Worm (Caenorhabditis elegans) whole organism, L3 larva: ENCODE measurements around the gene ZK177.1.

ENCODE experiments used
- ama-1 ChIP-seq: fragments of 150-350 bp; optimal IDR thresholded peaks from 2 replicates; lab custom pipeline; 2018
- egl-27 ChIP-seq: sonication (generic microtip); optimal IDR thresholded peaks from 4 replicates; lab custom pipeline; 2017; ENCODE audit warnings: missing biosample characterization, missing genetic modification reagents, missing genetic modification characterization
- fkh-10 ChIP-seq: sonication (generic microtip); optimal IDR thresholded peaks from 2 replicates; lab custom pipeline; 2017; ENCODE audit warnings: missing biosample characterization, missing genetic modification reagents, missing genetic modification characterization
- fkh-2 ChIP-seq: fragments of 150-350 bp; optimal IDR thresholded peaks from 2 replicates; lab custom pipeline; 2014; ENCODE audit warnings: missing biosample characterization, missing genetic modification reagents, missing genetic modification characterization
- nhr-28 ChIP-seq: fragments of 150-350 bp; optimal IDR thresholded peaks from 2 replicates; lab custom pipeline; 2014; ENCODE audit warnings: missing biosample characterization, missing genetic modification characterization
- ztf-4 ChIP-seq: fragments of 150-350 bp; optimal IDR thresholded peaks from 2 replicates; lab custom pipeline; 2014; ENCODE audit warnings: missing biosample characterization, missing genetic modification characterization

DNA sequence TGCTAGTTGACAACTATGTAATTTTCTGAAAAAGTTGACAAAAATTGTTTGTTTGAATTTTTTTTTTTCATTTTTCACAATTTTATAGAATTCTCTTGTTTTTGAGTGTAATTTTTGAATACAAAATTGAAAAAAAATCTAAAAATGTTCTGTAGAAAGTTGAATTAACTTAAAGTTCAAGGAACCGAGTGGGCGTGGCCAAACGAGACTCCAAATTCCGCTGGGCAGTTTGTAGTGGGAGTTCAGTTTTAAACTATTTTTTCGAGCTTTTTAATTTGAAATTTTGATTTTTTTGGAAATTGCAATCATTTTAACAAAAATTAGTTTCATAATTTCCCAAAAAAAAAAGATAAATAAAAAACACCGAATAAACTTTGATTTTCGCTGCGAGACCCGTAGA, 9.1 kb downstream of the ZK177.1 start:
- no peak for TF ChIP-seq fkh-2
- no peak for TF ChIP-seq fkh-10 (GFP tag; lab: Kevin White, UChicago)
- no peak for TF ChIP-seq egl-27 (tag; lab: Kevin White, UChicago)
- TF ChIP-seq ztf-4 = no peak
- TF ChIP-seq nhr-28 (tag; lab: Kevin White, UChicago) = no peak
- TF ChIP-seq ama-1 = no peak
